Worm (Caenorhabditis elegans) whole organism, L4 larva: ENCODE measurements around the gene dnc-2.
A peak's percentile ranks its signal among the peaks of the same experiment; 100 is the strongest.

Experiments
- D1046.2 ChIP-seq: fragments of 200-800 bp; sonication (Bioruptor generic); IDR thresholded peaks from 2 replicates; pipeline ENCODE4 v1.3.6; 2022; ENCODE audit warnings: missing genetic modification characterization, missing compliant biosample characterization
- F10B5.3 ChIP-seq: sonication (generic microtip); optimal IDR thresholded peaks from 2 replicates; lab custom pipeline; 2016; ENCODE audit warnings: mild to moderate bottlenecking, missing genetic modification characterization, missing compliant biosample characterization
- F26F4.8 ChIP-seq: fragments of 200-800 bp; sonication (Bioruptor generic); conservative IDR thresholded peaks from 2 replicates; pipeline ENCODE4 v1.3.6; 2022; ENCODE audit warnings: missing genetic modification characterization, missing compliant biosample characterization
- F44E2.7 ChIP-seq: fragments of 200-800 bp; sonication (Bioruptor generic); IDR thresholded peaks from 2 replicates; pipeline ENCODE4 v2.1.2; 2022; ENCODE audit warnings: missing genetic modification characterization, missing compliant biosample characterization
- R02D3.7 ChIP-seq: fragments of 150-350 bp; sonication (generic microtip); optimal IDR thresholded peaks from 3 replicates; lab custom pipeline; 2014; ENCODE audit warnings: missing biosample characterization, missing genetic modification characterization
- T20F7.1 ChIP-seq: fragments of 200-800 bp; sonication (Bioruptor generic); optimal IDR thresholded peaks from 2 replicates; lab custom pipeline; 2018; ENCODE audit warnings: mild to moderate bottlenecking, missing genetic modification characterization, missing compliant biosample characterization
- T26A8.4 ChIP-seq: fragments of 200-800 bp; sonication (Bioruptor generic); IDR thresholded peaks from 2 replicates; pipeline ENCODE4 v1.3.6; 2022; ENCODE audit warnings: missing genetic modification characterization, missing compliant biosample characterization
- Y105C5A.15 ChIP-seq: fragments of 200-800 bp; sonication (Bioruptor generic); IDR thresholded peaks from 2 replicates; pipeline ENCODE4 v1.3.6; 2022; ENCODE audit warnings: missing genetic modification characterization, missing compliant biosample characterization
- Y75B8A.6 ChIP-seq: fragments of 200-800 bp; sonication (Bioruptor generic); IDR thresholded peaks from 2 replicates; pipeline ENCODE4 v1.3.6; 2022; ENCODE audit warnings: missing genetic modification reagents, missing genetic modification characterization, missing compliant biosample characterization
- ZK337.2 ChIP-seq: fragments of 200-800 bp; sonication (Bioruptor generic); IDR thresholded peaks from 2 replicates; pipeline ENCODE4 v1.3.6; 2022; ENCODE audit warnings: missing genetic modification reagents, missing genetic modification characterization, missing compliant biosample characterization
- arid-1 ChIP-seq: fragments of 200-800 bp; sonication (Bioruptor generic); conservative IDR thresholded peaks from 2 replicates; pipeline ENCODE4 v1.3.6; 2022; ENCODE audit warnings: missing genetic modification reagents, missing genetic modification characterization, missing compliant biosample characterization
- attf-4 ChIP-seq: sonication (generic microtip); optimal IDR thresholded peaks from 3 replicates; lab custom pipeline; 2017; ENCODE audit warnings: missing biosample characterization, missing genetic modification characterization
- ceh-32 ChIP-seq: sonication (generic microtip); optimal IDR thresholded peaks from 2 replicates; lab custom pipeline; 2016; ENCODE audit warnings: mild to moderate bottlenecking, missing genetic modification characterization, missing compliant biosample characterization; ENCODE audit not compliant: poor library complexity
- ceh-82 ChIP-seq: sonication (generic microtip); optimal IDR thresholded peaks from 2 replicates; lab custom pipeline; 2017; ENCODE audit warnings: missing biosample characterization, missing genetic modification characterization
- daf-12 ChIP-seq: fragments of 150-350 bp; optimal IDR thresholded peaks from 2 replicates; lab custom pipeline; 2014; ENCODE audit warnings: missing biosample characterization, missing genetic modification reagents, missing genetic modification characterization
- dmd-9 ChIP-seq: fragments of 200-800 bp; sonication (Bioruptor generic); IDR thresholded peaks from 2 replicates; pipeline ENCODE4 v1.3.6; 2022; ENCODE audit warnings: missing genetic modification reagents, missing genetic modification characterization, missing compliant biosample characterization
- dpl-1 ChIP-seq: fragments of 150-350 bp; optimal IDR thresholded peaks from 2 replicates; lab custom pipeline; 2014; ENCODE audit warnings: missing biosample characterization, missing genetic modification reagents, missing genetic modification characterization
- duxl-1 ChIP-seq: sonication (generic microtip); optimal IDR thresholded peaks from 2 replicates; lab custom pipeline; 2016; ENCODE audit warnings: mild to moderate bottlenecking, missing genetic modification characterization, moderate library complexity, missing compliant biosample characterization; ENCODE audit not compliant: poor library complexity
- egl-27 ChIP-seq: sonication (generic microtip); optimal IDR thresholded peaks from 3 replicates; lab custom pipeline; 2017; ENCODE audit warnings: missing biosample characterization, missing genetic modification reagents, missing genetic modification characterization
- fkh-10 ChIP-seq: fragments of 150-350 bp; optimal IDR thresholded peaks from 2 replicates; lab custom pipeline; 2014; ENCODE audit warnings: missing biosample characterization, missing genetic modification reagents, missing genetic modification characterization
- hif-1 ChIP-seq, 2 experiments: sonication (generic microtip); optimal IDR thresholded peaks; 2 replicates each; lab custom pipeline; 2016 to 2017; ENCODE audit warnings: missing compliant biosample characterization in 2 of 2, missing genetic modification characterization in 2 of 2, missing genetic modification reagents in 2 of 2, missing genotype in 2 of 2, mild to moderate bottlenecking in 1 of 2
- hmg-1.1 ChIP-seq: fragments of 200-800 bp; sonication (Bioruptor generic); IDR thresholded peaks from 2 replicates; pipeline ENCODE4 v1.3.6; 2022; ENCODE audit warnings: missing genetic modification reagents, missing genetic modification characterization, missing compliant biosample characterization
- jun-1 ChIP-seq: fragments of 150-350 bp; optimal IDR thresholded peaks from 2 replicates; lab custom pipeline; 2014; ENCODE audit warnings: missing biosample characterization, missing genetic modification reagents, missing genetic modification characterization
- lim-7 ChIP-seq: fragments of 200-800 bp; sonication (Bioruptor generic); IDR thresholded peaks from 2 replicates; pipeline ENCODE4 v1.3.6; 2022; ENCODE audit warnings: missing genetic modification characterization, missing compliant biosample characterization
- lin-13 ChIP-seq: fragments of 150-350 bp; optimal IDR thresholded peaks from 2 replicates; lab custom pipeline; 2014; ENCODE audit warnings: missing biosample characterization, missing genetic modification reagents, missing genetic modification characterization
- lin-15B ChIP-seq: fragments of 150-350 bp; sonication (generic microtip); optimal IDR thresholded peaks from 3 replicates; lab custom pipeline; 2014; ENCODE audit warnings: missing biosample characterization, missing genetic modification characterization
- lin-29 ChIP-seq: fragments of 200-800 bp; sonication (Bioruptor generic); IDR thresholded peaks from 2 replicates; pipeline ENCODE4 v1.3.6; 2022; ENCODE audit warnings: missing genetic modification reagents, missing genetic modification characterization, missing compliant biosample characterization
- lsy-2 ChIP-seq, 2 experiments: fragments of 150-350 bp in 1 of 2; sonication (generic microtip) in 1 of 2; optimal IDR thresholded peaks; 2 replicates each; lab custom pipeline; 2014 to 2017; ENCODE audit warnings: missing biosample characterization in 2 of 2, missing genetic modification characterization in 2 of 2
- madf-5 ChIP-seq, 2 experiments: fragments of 200-800 bp; sonication (Bioruptor generic); IDR thresholded peaks; 2 replicates each; pipeline ENCODE4 v1.3.6; 2022; ENCODE audit warnings: missing compliant biosample characterization in 2 of 2, missing genetic modification characterization in 2 of 2
- mdl-1 ChIP-seq, 2 experiments: fragments of 150-350 bp in 1 of 2; sonication (generic microtip) in 1 of 2; optimal IDR thresholded peaks; 2 replicates each; lab custom pipeline; 2014 to 2017; ENCODE audit warnings: missing biosample characterization in 2 of 2, missing genetic modification characterization in 2 of 2
- mdt-29 ChIP-seq: fragments of 200-800 bp; sonication (Bioruptor generic); IDR thresholded peaks from 2 replicates; pipeline ENCODE4 v1.3.6; 2022; ENCODE audit warnings: missing genetic modification reagents, missing genetic modification characterization, missing compliant biosample characterization
- mes-2 ChIP-seq: sonication (generic microtip); optimal IDR thresholded peaks from 2 replicates; lab custom pipeline; 2016; ENCODE audit warnings: missing genotype, mild to moderate bottlenecking, missing genetic modification characterization, missing compliant biosample characterization; ENCODE audit not compliant: poor library complexity, severe bottlenecking
- mxl-3 ChIP-seq: fragments of 200-800 bp; sonication (Bioruptor generic); optimal IDR thresholded peaks from 2 replicates; lab custom pipeline; 2018; ENCODE audit warnings: mild to moderate bottlenecking, missing genetic modification characterization, missing compliant biosample characterization
- nhr-11 ChIP-seq: fragments of 150-350 bp; optimal IDR thresholded peaks from 2 replicates; lab custom pipeline; 2014; ENCODE audit warnings: missing biosample characterization, missing genetic modification characterization
- nhr-237 ChIP-seq: sonication (generic microtip); optimal IDR thresholded peaks from 2 replicates; lab custom pipeline; 2017; ENCODE audit warnings: missing biosample characterization, missing genetic modification characterization
- nhr-25 ChIP-seq: sonication (generic microtip); optimal IDR thresholded peaks from 2 replicates; lab custom pipeline; 2017; ENCODE audit warnings: missing genetic modification characterization, mild to moderate bottlenecking, missing compliant biosample characterization, antibody characterized with exemption, moderate library complexity, borderline replicate concordance; ENCODE audit not compliant: insufficient read depth
- nhr-28 ChIP-seq: fragments of 150-350 bp; optimal IDR thresholded peaks from 2 replicates; lab custom pipeline; 2014; ENCODE audit warnings: missing biosample characterization, missing genetic modification characterization
- nhr-48 ChIP-seq: sonication (generic microtip); optimal IDR thresholded peaks from 2 replicates; lab custom pipeline; 2016; ENCODE audit warnings: mild to moderate bottlenecking, missing genetic modification characterization, missing compliant biosample characterization
- pha-4 ChIP-seq, 2 experiments: fragments of 150-350 bp in 1 of 2; fragments of 200-800 bp in 1 of 2; sonication (Bioruptor generic) in 1 of 2; IDR thresholded peaks in 1 of 2; optimal IDR thresholded peaks in 1 of 2; 2 replicates each; pipeline versions ENCODE4 v1.3.6 to Lab custom; 2014 to 2022; ENCODE audit warnings: missing genetic modification characterization in 2 of 2, missing genetic modification reagents in 2 of 2, missing biosample characterization in 1 of 2, missing compliant biosample characterization in 1 of 2
- php-3 ChIP-seq: fragments of 200-800 bp; sonication (Bioruptor generic); IDR thresholded peaks from 2 replicates; pipeline ENCODE4 v1.3.6; 2022; ENCODE audit warnings: missing genetic modification reagents, missing genetic modification characterization, missing compliant biosample characterization
- pqm-1 ChIP-seq: sonication (generic microtip); optimal IDR thresholded peaks from 2 replicates; lab custom pipeline; 2017; ENCODE audit warnings: missing biosample characterization, missing genetic modification characterization
- tag-97 ChIP-seq: fragments of 200-800 bp; sonication (Bioruptor generic); IDR thresholded peaks from 2 replicates; pipeline ENCODE4 v1.3.6; 2022; ENCODE audit warnings: missing genetic modification characterization, missing compliant biosample characterization
- unc-39 ChIP-seq: sonication (generic microtip); optimal IDR thresholded peaks from 2 replicates; lab custom pipeline; 2017; ENCODE audit warnings: missing biosample characterization, missing genetic modification characterization
- vab-7 ChIP-seq: fragments of 200-800 bp; sonication (Bioruptor generic); IDR thresholded peaks from 2 replicates; pipeline ENCODE4 v1.3.6; 2022; ENCODE audit warnings: missing genetic modification reagents, missing genetic modification characterization, missing compliant biosample characterization
- zfp-2 ChIP-seq: sonication (generic microtip); optimal IDR thresholded peaks from 2 replicates; lab custom pipeline; 2016; ENCODE audit warnings: mild to moderate bottlenecking, missing genetic modification characterization, missing compliant biosample characterization
- zip-2 ChIP-seq: fragments of 150-350 bp; optimal IDR thresholded peaks from 2 replicates; lab custom pipeline; 2014; ENCODE audit warnings: missing biosample characterization, missing genetic modification characterization
- ztf-11 ChIP-seq: fragments of 150-350 bp; optimal IDR thresholded peaks from 2 replicates; lab custom pipeline; 2014; ENCODE audit warnings: missing biosample characterization, missing genetic modification characterization
- ztf-7 ChIP-seq: fragments of 150-350 bp; optimal IDR thresholded peaks from 2 replicates; lab custom pipeline; 2014; ENCODE audit warnings: missing biosample characterization, missing genetic modification characterization

Gene dnc-2

DNA sequence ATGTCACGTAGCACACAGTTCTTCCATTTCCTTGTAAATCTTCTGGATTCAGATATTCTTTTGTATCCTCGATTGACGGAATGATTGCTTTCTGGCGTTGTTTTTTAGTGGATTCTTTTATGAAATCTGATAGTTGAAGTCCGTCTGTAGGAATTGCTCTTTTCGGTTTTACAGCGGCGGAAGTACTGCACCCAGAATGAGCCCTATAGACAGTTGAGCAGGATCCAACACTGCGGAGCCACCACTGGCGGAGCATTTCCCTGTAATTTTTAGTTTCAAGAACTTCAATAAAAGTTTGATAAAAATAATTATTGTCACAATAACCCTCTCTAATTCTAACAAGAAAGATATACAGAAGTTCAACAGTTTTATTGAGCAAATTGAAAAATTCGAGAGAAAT lies 20.3 kb upstream of the dnc-2 start, which contains the start of gene F25B5.5 (continued):
- TF ChIP-seq lin-15B (tag; lab: Kevin White, UChicago) (no peak), php-3 (0 out of 2 replicates have a peak, but pooled peaks have one; percentile 14), vab-7 (no peak), zip-2 (tag; lab: Kevin White, UChicago) (no peak), madf-5 (GFP tag; IDR thresholded peaks at IDR 0.05; lab: Robert Waterston, UW) (no peak), unc-39 (no peak), dmd-9 (GFP tag; lab: Robert Waterston, UW) (no peak), fkh-10 (GFP tag; lab: Kevin White, UChicago) (no peak), F10B5.3 (tag; lab: Kevin White, UChicago) (no peak), ceh-32 (tag; lab: Kevin White, UChicago) (no peak), dpl-1 (no peak), R02D3.7 (no peak), nhr-48 (tag; lab: Kevin White, UChicago) (no peak), mes-2 (no peak), zfp-2 (no peak), daf-12 (no peak), nhr-11 (no peak), nhr-25 (no peak), mdt-29 (GFP tag; lab: Robert Waterston, UW) (no peak), lim-7 (GFP tag; lab: Robert Waterston, UW) (no peak), lin-13 (GFP tag; lab: Kevin White, UChicago) (no peak), T26A8.4 (GFP tag; lab: Robert Waterston, UW) (peak; percentile 65; the same call in 1 of the 2 replicates), F26F4.8 (GFP tag; lab: Robert Waterston, UW) (no peak), nhr-28 (no peak)

DNA sequence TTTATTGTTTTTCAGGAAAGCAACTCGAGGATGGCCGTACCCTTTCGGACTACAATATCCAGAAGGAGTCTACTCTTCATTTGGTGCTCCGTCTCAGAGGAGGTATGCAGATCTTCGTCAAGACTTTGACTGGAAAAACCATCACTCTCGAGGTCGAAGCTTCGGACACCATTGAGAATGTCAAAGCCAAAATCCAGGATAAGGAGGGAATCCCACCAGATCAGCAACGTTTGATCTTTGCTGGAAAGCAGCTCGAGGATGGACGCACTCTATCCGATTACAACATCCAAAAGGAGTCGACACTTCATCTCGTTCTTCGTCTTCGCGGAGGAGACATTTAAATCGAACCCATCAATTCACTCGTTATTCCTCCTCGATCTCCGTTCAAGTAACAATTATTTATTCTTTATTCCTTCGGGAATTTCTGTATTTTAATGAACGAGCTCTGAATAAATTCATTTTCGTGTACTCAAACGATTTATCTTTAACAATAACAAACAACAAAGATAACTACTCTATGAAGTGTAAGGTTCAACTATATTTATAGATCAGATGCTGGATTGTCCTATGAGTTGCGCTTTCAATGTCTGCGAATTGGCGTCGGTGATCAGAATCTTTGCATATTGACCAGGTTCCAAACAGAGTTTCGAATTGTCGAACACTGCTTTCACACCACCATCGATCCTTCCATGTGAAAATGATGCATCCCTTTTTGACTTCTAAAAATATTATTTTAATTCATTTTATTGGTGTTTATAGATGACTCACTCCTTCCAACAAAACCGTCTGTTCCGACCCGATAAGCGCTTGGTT lies 18.0 kb upstream of the dnc-2 start:
- TF ChIP-seq ztf-7 (tag; lab: Kevin White, UChicago) (no peak), attf-4 (tag; lab: Kevin White, UChicago) (peak; percentile 46), tag-97 (no peak), hif-1 (tag; optimal IDR thresholded peaks at IDR 0.05; lab: Kevin White, UChicago) (peak in 1 of 2 experiments; percentile 2), nhr-11 (no peak), lin-13 (GFP tag; lab: Kevin White, UChicago) (peak; percentile 79), F26F4.8 (GFP tag; lab: Robert Waterston, UW) (no peak), nhr-28 (no peak), lim-7 (GFP tag; lab: Robert Waterston, UW) (peak; percentile 66), mxl-3 (GFP tag; lab: Kevin White, UChicago) (peak; percentile 29), D1046.2 (GFP tag; lab: Robert Waterston, UW) (no peak), jun-1 (tag; lab: Kevin White, UChicago) (peak; percentile 9), nhr-25 (no peak), lin-15B (tag; lab: Kevin White, UChicago) (no peak), pha-4 (GFP tag; IDR thresholded peaks at IDR 0.05; lab: Robert Waterston, UW) (peak; percentile 48; the same call in 1 of the 2 replicates), pha-4 (tag; optimal IDR thresholded peaks at IDR 0.05; lab: Kevin White, UChicago) (peak; percentile 31), arid-1 (GFP tag; lab: Robert Waterston, UW) (peak; percentile 68), hmg-1.1 (GFP tag; lab: Robert Waterston, UW) (peak; percentile 29), lin-29 (GFP tag; lab: Robert Waterston, UW) (no peak), mdl-1 (tag; optimal IDR thresholded peaks at IDR 0.05; lab: Kevin White, UChicago) (peak in 1 of 2 experiments; percentile 20), T20F7.1 (GFP tag; lab: Kevin White, UChicago) (peak; percentile 79), pqm-1 (no peak), lsy-2 (tag; optimal IDR thresholded peaks at IDR 0.05; lab: Kevin White, UChicago) (peak; percentile 41 to 69), nhr-237 (tag; lab: Kevin White, UChicago) (no peak), ZK337.2 (GFP tag; lab: Robert Waterston, UW) (peak; percentile 13; the same call in 1 of the 2 replicates), egl-27 (tag; lab: Kevin White, UChicago) (no peak), ceh-82 (tag; lab: Kevin White, UChicago) (no peak), Y105C5A.15 (GFP tag; lab: Robert Waterston, UW) (no peak), duxl-1 (peak; percentile 5), F44E2.7 (GFP tag; lab: Robert Waterston, UW) (no peak), ztf-11 (tag; lab: Kevin White, UChicago) (no peak), Y75B8A.6 (GFP tag; lab: Robert Waterston, UW) (peak; percentile 75), mes-2 (peak; percentile 64)
